Fruit fly (Drosophila melanogaster): ENCODE results near the gene Art6.

Gene Art6

dm6 chr3R:13971728-13972448 lies 26.3 kb upstream of the Art6 start (continued):
- TF ChIP-seq NK7.1 (GFP tag; optimal IDR thresholded peaks at IDR 0.05) (no peak), CG16863 (GFP tag; optimal IDR thresholded peaks at IDR 0.05) (no peak), pfk (GFP tag; optimal IDR thresholded peaks at IDR 0.05) (no peak), CG4617 (GFP tag; optimal IDR thresholded peaks at IDR 0.05; ENCODE audit: borderline replicate concordance) (no peak), CG2889 (GFP tag; IDR thresholded peaks at IDR 0.05) (no peak), Fer3 (tag; optimal IDR thresholded peaks at IDR 0.05) (no peak), cwo (GFP tag; optimal IDR thresholded peaks at IDR 0.05) (no peak), CG7556 (GFP tag; optimal IDR thresholded peaks at IDR 0.05) (peak; percentile 5), CG7987 (GFP tag; optimal IDR thresholded peaks at IDR 0.05) (no peak), CG17359 (tag; optimal IDR thresholded peaks at IDR 0.05) (no peak), CG12071 (GFP tag; optimal IDR thresholded peaks at IDR 0.05) (no peak), wor (GFP tag; IDR thresholded peaks at IDR 0.05) (no peak), CG10979 (tag; optimal IDR thresholded peaks at IDR 0.05) (peak; percentile 53), CG1024 (GFP tag; IDR thresholded peaks at IDR 0.05) (no peak), Trl (optimal IDR thresholded peaks at IDR 0.05) (no peak), Trl (GFP tag; optimal IDR thresholded peaks at IDR 0.05) (no peak), gro (GFP tag; optimal IDR thresholded peaks at IDR 0.05) (no peak), Hand (GFP tag; optimal IDR thresholded peaks at IDR 0.05) (no peak), pho (GFP tag; optimal IDR thresholded peaks at IDR 0.05) (no peak), CG7357 (GFP tag; IDR thresholded peaks at IDR 0.05) (no peak), klu (GFP tag; IDR thresholded peaks at IDR 0.05) (no peak), oc (tag; optimal IDR thresholded peaks at IDR 0.05) (no peak), CG12155 (GFP tag; optimal IDR thresholded peaks at IDR 0.05) (no peak), fd64A (GFP tag; optimal IDR thresholded peaks at IDR 0.05) (no peak), CG14710 (tag; optimal IDR thresholded peaks at IDR 0.05) (peak; percentile 36), Hr78 (GFP tag; optimal IDR thresholded peaks at IDR 0.05) (no peak), her (GFP tag; optimal IDR thresholded peaks at IDR 0.05) (no peak), unc-4 (GFP tag; IDR thresholded peaks at IDR 0.05; ENCODE audit: partially characterized antibody) (no peak), sima (GFP tag; optimal IDR thresholded peaks at IDR 0.05) (no peak), ftz-f1 (GFP tag; optimal IDR thresholded peaks at IDR 0.05) (no peak), emc (GFP tag; optimal IDR thresholded peaks at IDR 0.05) (no peak), Adf1 (GFP tag; IDR thresholded peaks at IDR 0.05) (no peak), crol (GFP tag; IDR thresholded peaks at IDR 0.05) (peak; percentile 85), CG3163 (GFP tag; optimal IDR thresholded peaks at IDR 0.05) (no peak), Hmr (GFP tag; optimal IDR thresholded peaks at IDR 0.05) (no peak), CG13123 (GFP tag; optimal IDR thresholded peaks at IDR 0.05) (no peak), onecut (GFP tag; IDR thresholded peaks at IDR 0.05) (no peak), CG30403 (GFP tag; optimal IDR thresholded peaks at IDR 0.05) (no peak), Rx (GFP tag; IDR thresholded peaks at IDR 0.05) (no peak), CG13296 (GFP tag; optimal IDR thresholded peaks at IDR 0.05) (no peak), row (GFP tag; IDR thresholded peaks at IDR 0.05) (peak; percentile 26; the same call in 1 of the 3 replicates), Dip2 (GFP tag; IDR thresholded peaks at IDR 0.05) (no peak), YL-1 (GFP tag; optimal IDR thresholded peaks at IDR 0.05) (no peak), Sin3A (optimal IDR thresholded peaks at IDR 0.05) (no peak), CG18599 (GFP tag; optimal IDR thresholded peaks at IDR 0.05) (no peak), kay (GFP tag; optimal IDR thresholded peaks at IDR 0.05) (no peak), CG4328 (GFP tag; optimal IDR thresholded peaks at IDR 0.05) (no peak), Hr39 (optimal IDR thresholded peaks at IDR 0.05) (no peak), Hmx (GFP tag; optimal IDR thresholded peaks at IDR 0.05) (no peak), Ssrp (tag; optimal IDR thresholded peaks at IDR 0.05) (no peak), bsh (GFP tag; optimal IDR thresholded peaks at IDR 0.05) (peak in 1 of 2 experiments; percentile 12)
